Fruit fly (Drosophila melanogaster): ENCODE data around the gene Cpr72Ea.

Cpr72Ea gene

dm6 chr3L:16410234-16411119 is 48.1 kb downstream of the Cpr72Ea start (continued):
- TF ChIP-seq Neu2 (GFP tag; optimal IDR thresholded peaks at IDR 0.05; ENCODE audit: borderline replicate concordance), result no peak
- TF ChIP-seq Med (GFP tag), result peak; percentile 78
- no peak for TF ChIP-seq pros (GFP tag; optimal IDR thresholded peaks at IDR 0.05)
- TF ChIP-seq zen2 (GFP tag; IDR thresholded peaks at IDR 0.05; ENCODE audit: partially characterized antibody), result no peak
- no peak for TF ChIP-seq CG12104 (GFP tag; optimal IDR thresholded peaks at IDR 0.05)
- TF ChIP-seq bbx (GFP tag; IDR thresholded peaks at IDR 0.05; ENCODE audit: partially characterized antibody), result 0 out of 2 replicates have a peak, but pooled peaks have one; percentile 14
- peak; percentile 23; the same call in 1 of the 2 replicates for TF ChIP-seq CG4360 (GFP tag; IDR thresholded peaks at IDR 0.05)
- peak; percentile 21 for TF ChIP-seq yki (optimal IDR thresholded peaks at IDR 0.05)
- TF ChIP-seq CG7271 (tag; optimal IDR thresholded peaks at IDR 0.05), result no peak
- peak; percentile 42 for TF ChIP-seq CG1832 (GFP tag; optimal IDR thresholded peaks at IDR 0.05)
- no peak for TF ChIP-seq dimm (GFP tag; IDR thresholded peaks at IDR 0.05)
- TF ChIP-seq CrebB (tag; optimal IDR thresholded peaks at IDR 0.05), result no peak
- TF ChIP-seq ind (GFP tag; optimal IDR thresholded peaks at IDR 0.05), result no peak
- TF ChIP-seq Oli (tag; optimal IDR thresholded peaks at IDR 0.05), result no peak
- TF ChIP-seq E2f1 (GFP tag; IDR thresholded peaks at IDR 0.05), result no peak
- 0 out of 3 replicates have a peak, but pooled peaks have one; percentile 7 for TF ChIP-seq CG6791 (GFP tag; IDR thresholded peaks at IDR 0.05; ENCODE audit: partially characterized antibody)
- TF ChIP-seq dmrt11E (tag; optimal IDR thresholded peaks at IDR 0.05), result no peak
- TF ChIP-seq prd (optimal IDR thresholded peaks at IDR 0.05), result no peak
- TF ChIP-seq prd (GFP tag; IDR thresholded peaks at IDR 0.05), result no peak
- no peak for TF ChIP-seq kay (GFP tag; optimal IDR thresholded peaks at IDR 0.05)
- no peak for TF ChIP-seq CG6683 (GFP tag; optimal IDR thresholded peaks at IDR 0.05)
- no peak for TF ChIP-seq zfh2 (GFP tag; optimal IDR thresholded peaks at IDR 0.05)
- TF ChIP-seq lbe (GFP tag; optimal IDR thresholded peaks at IDR 0.05), result peak; percentile 71
- no peak for TF ChIP-seq CG10366 (GFP tag; IDR thresholded peaks at IDR 0.05)
- TF ChIP-seq CG1792 (GFP tag; optimal IDR thresholded peaks at IDR 0.05), result no peak
- no peak for TF ChIP-seq org-1 (GFP tag; optimal IDR thresholded peaks at IDR 0.05)
- no peak for TF ChIP-seq Max (GFP tag; optimal IDR thresholded peaks at IDR 0.05)
- TF ChIP-seq sens (GFP tag), result peak; percentile 80
- TF ChIP-seq Bgb (GFP tag; IDR thresholded peaks at IDR 0.05; ENCODE audit: partially characterized antibody), result peak; percentile 21; the same call in 1 of the 2 replicates
- TF ChIP-seq Ptx1 (GFP tag; IDR thresholded peaks at IDR 0.05), result no peak
- TF ChIP-seq Usf (GFP tag; optimal IDR thresholded peaks at IDR 0.05), result no peak
- peak; percentile 57; the same call in 1 of the 4 replicates for TF ChIP-seq chinmo (GFP tag; IDR thresholded peaks at IDR 0.05; ENCODE audit: partially characterized antibody)
- no peak for TF ChIP-seq Doc2 (GFP tag; IDR thresholded peaks at IDR 0.05)
- no peak for TF ChIP-seq ab (GFP tag; optimal IDR thresholded peaks at IDR 0.05)
- TF ChIP-seq CG2202 (tag; optimal IDR thresholded peaks at IDR 0.05), result no peak
- peak; percentile 89 for TF ChIP-seq Kr (GFP tag; optimal IDR thresholded peaks at IDR 0.05)
- peak; percentile 3 for TF ChIP-seq sd (tag; optimal IDR thresholded peaks at IDR 0.05)
- no peak for TF ChIP-seq C15 (GFP tag; IDR thresholded peaks at IDR 0.05)
- no peak for TF ChIP-seq CG9437 (GFP tag; optimal IDR thresholded peaks at IDR 0.05)
- no peak for TF ChIP-seq CoRest (tag; optimal IDR thresholded peaks at IDR 0.05)
- no peak for TF ChIP-seq Sox102F (GFP tag; optimal IDR thresholded peaks at IDR 0.05)
- peak; percentile 53 for TF ChIP-seq kni (GFP tag; optimal IDR thresholded peaks at IDR 0.05)
- no peak for TF ChIP-seq dm (GFP tag; optimal IDR thresholded peaks at IDR 0.05)
- peak; percentile 61; the same call in 1 of the 2 replicates for TF ChIP-seq rib (GFP tag; IDR thresholded peaks at IDR 0.05)
- no peak for TF ChIP-seq amos (GFP tag; IDR thresholded peaks at IDR 0.05; ENCODE audit: partially characterized antibody)
- TF ChIP-seq CG4617 (GFP tag; optimal IDR thresholded peaks at IDR 0.05; ENCODE audit: borderline replicate concordance), result no peak
- peak; percentile 94 for TF ChIP-seq ewg (GFP tag; optimal IDR thresholded peaks at IDR 0.05)
- TF ChIP-seq al (GFP tag; IDR thresholded peaks at IDR 0.05), result no peak
- peak; percentile 88 for TF ChIP-seq nom (GFP tag; optimal IDR thresholded peaks at IDR 0.05)
